Worm (Caenorhabditis elegans) whole organism, L4 larva: ENCODE results near the gene fmo-4.

ENCODE experiments used
- F26F4.8 ChIP-seq: fragments of 200-800 bp; sonication (Bioruptor generic); conservative IDR thresholded peaks from 2 replicates; pipeline ENCODE4 v1.3.6; 2022; ENCODE audit warnings: missing genetic modification characterization, missing compliant biosample characterization
- R02D3.7 ChIP-seq: fragments of 150-350 bp; sonication (generic microtip); optimal IDR thresholded peaks from 3 replicates; lab custom pipeline; 2014; ENCODE audit warnings: missing biosample characterization, missing genetic modification characterization
- T20F7.1 ChIP-seq: fragments of 200-800 bp; sonication (Bioruptor generic); optimal IDR thresholded peaks from 2 replicates; lab custom pipeline; 2018; ENCODE audit warnings: mild to moderate bottlenecking, missing genetic modification characterization, missing compliant biosample characterization
- ZK546.5 ChIP-seq, 2 experiments: sonication (generic microtip); optimal IDR thresholded peaks; 2 replicates each; lab custom pipeline; 2017; ENCODE audit warnings: missing biosample characterization in 2 of 2, missing genetic modification characterization in 2 of 2
- ama-1 ChIP-seq: fragments of 150-350 bp; optimal IDR thresholded peaks from 2 replicates; lab custom pipeline; 2014; ENCODE audit warnings: inconsistent platforms, mixed read lengths
- arid-1 ChIP-seq: fragments of 200-800 bp; sonication (Bioruptor generic); conservative IDR thresholded peaks from 2 replicates; pipeline ENCODE4 v1.3.6; 2022; ENCODE audit warnings: missing genetic modification reagents, missing genetic modification characterization, missing compliant biosample characterization
- ces-1 ChIP-seq: fragments of 150-350 bp; sonication (generic microtip); optimal IDR thresholded peaks from 4 replicates; lab custom pipeline; 2014; ENCODE audit warnings: missing biosample characterization, missing genetic modification reagents, missing genetic modification characterization
- cey-2 ChIP-seq: sonication (generic microtip); optimal IDR thresholded peaks from 3 replicates; lab custom pipeline; 2017; ENCODE audit warnings: missing genetic modification characterization, mild to moderate bottlenecking, missing compliant biosample characterization, antibody characterized with exemption, borderline replicate concordance; ENCODE audit not compliant: insufficient read depth
- ctbp-1 ChIP-seq: fragments of 200-800 bp; sonication (Bioruptor generic); IDR thresholded peaks from 2 replicates; pipeline ENCODE4 v1.3.6; 2022; ENCODE audit warnings: missing genetic modification reagents, missing genetic modification characterization, missing compliant biosample characterization
- daf-12 ChIP-seq: fragments of 150-350 bp; optimal IDR thresholded peaks from 2 replicates; lab custom pipeline; 2014; ENCODE audit warnings: missing biosample characterization, missing genetic modification reagents, missing genetic modification characterization
- daf-16 ChIP-seq, 3 experiments: sonication (generic microtip); optimal IDR thresholded peaks; 2 replicates each; lab custom pipeline; 2016 to 2017; ENCODE audit warnings: missing genetic modification characterization in 3 of 3, missing genetic modification reagents in 3 of 3, mild to moderate bottlenecking in 2 of 3, missing compliant biosample characterization in 2 of 3, missing biosample characterization in 1 of 3, moderate library complexity in 1 of 3
- dmd-6 ChIP-seq: fragments of 200-800 bp; sonication (Bioruptor generic); IDR thresholded peaks from 2 replicates; pipeline ENCODE4 v1.3.6; 2022; ENCODE audit warnings: missing genetic modification reagents, missing genetic modification characterization, missing compliant biosample characterization
- dmd-8 ChIP-seq: fragments of 200-800 bp; sonication (Bioruptor generic); IDR thresholded peaks from 2 replicates; pipeline ENCODE4 v1.3.6; 2022; ENCODE audit warnings: missing genetic modification characterization, missing compliant biosample characterization
- dmd-9 ChIP-seq: fragments of 200-800 bp; sonication (Bioruptor generic); IDR thresholded peaks from 2 replicates; pipeline ENCODE4 v1.3.6; 2022; ENCODE audit warnings: missing genetic modification reagents, missing genetic modification characterization, missing compliant biosample characterization
- dpl-1 ChIP-seq: fragments of 150-350 bp; optimal IDR thresholded peaks from 2 replicates; lab custom pipeline; 2014; ENCODE audit warnings: missing biosample characterization, missing genetic modification reagents, missing genetic modification characterization
- dve-1 ChIP-seq: sonication (generic microtip); optimal IDR thresholded peaks from 2 replicates; lab custom pipeline; 2017; ENCODE audit warnings: antibody characterized with exemption, mild to moderate bottlenecking, missing genetic modification characterization, missing compliant biosample characterization; ENCODE audit not compliant: insufficient read depth
- egl-43 ChIP-seq: fragments of 200-800 bp; sonication (Bioruptor generic); IDR thresholded peaks from 2 replicates; pipeline ENCODE4 v1.3.6; 2022; ENCODE audit warnings: missing genetic modification reagents, missing genetic modification characterization, missing compliant biosample characterization
- fkh-10 ChIP-seq: fragments of 150-350 bp; optimal IDR thresholded peaks from 2 replicates; lab custom pipeline; 2014; ENCODE audit warnings: missing biosample characterization, missing genetic modification reagents, missing genetic modification characterization
- gei-8 ChIP-seq: fragments of 200-800 bp; sonication (Bioruptor generic); optimal IDR thresholded peaks from 2 replicates; lab custom pipeline; 2018; ENCODE audit warnings: mild to moderate bottlenecking, missing genetic modification characterization, missing compliant biosample characterization
- hlh-30 ChIP-seq: sonication (generic microtip); optimal IDR thresholded peaks from 2 replicates; lab custom pipeline; 2017; ENCODE audit warnings: antibody characterized with exemption, mild to moderate bottlenecking, missing genetic modification characterization, missing compliant biosample characterization; ENCODE audit not compliant: insufficient read depth
- hmg-1.1 ChIP-seq: fragments of 200-800 bp; sonication (Bioruptor generic); IDR thresholded peaks from 2 replicates; pipeline ENCODE4 v1.3.6; 2022; ENCODE audit warnings: missing genetic modification reagents, missing genetic modification characterization, missing compliant biosample characterization
- jun-1 ChIP-seq: fragments of 150-350 bp; optimal IDR thresholded peaks from 2 replicates; lab custom pipeline; 2014; ENCODE audit warnings: missing biosample characterization, missing genetic modification reagents, missing genetic modification characterization
- lin-1 ChIP-seq: fragments of 200-800 bp; sonication (Bioruptor generic); IDR thresholded peaks from 2 replicates; pipeline ENCODE4 v1.3.6; 2022; ENCODE audit warnings: missing genetic modification reagents, missing genetic modification characterization, missing compliant biosample characterization
- lin-13 ChIP-seq: fragments of 150-350 bp; optimal IDR thresholded peaks from 2 replicates; lab custom pipeline; 2014; ENCODE audit warnings: missing biosample characterization, missing genetic modification reagents, missing genetic modification characterization
- lin-15B ChIP-seq: fragments of 150-350 bp; sonication (generic microtip); optimal IDR thresholded peaks from 3 replicates; lab custom pipeline; 2014; ENCODE audit warnings: missing biosample characterization, missing genetic modification characterization
- lsy-2 ChIP-seq, 2 experiments: fragments of 150-350 bp in 1 of 2; sonication (generic microtip) in 1 of 2; optimal IDR thresholded peaks; 2 replicates each; lab custom pipeline; 2014 to 2017; ENCODE audit warnings: missing biosample characterization in 2 of 2, missing genetic modification characterization in 2 of 2
- madf-5 ChIP-seq, 2 experiments: fragments of 200-800 bp; sonication (Bioruptor generic); IDR thresholded peaks; 2 replicates each; pipeline ENCODE4 v1.3.6; 2022; ENCODE audit warnings: missing compliant biosample characterization in 2 of 2, missing genetic modification characterization in 2 of 2
- mdt-29 ChIP-seq: fragments of 200-800 bp; sonication (Bioruptor generic); IDR thresholded peaks from 2 replicates; pipeline ENCODE4 v1.3.6; 2022; ENCODE audit warnings: missing genetic modification reagents, missing genetic modification characterization, missing compliant biosample characterization
- mes-2 ChIP-seq: sonication (generic microtip); optimal IDR thresholded peaks from 2 replicates; lab custom pipeline; 2016; ENCODE audit warnings: missing genotype, mild to moderate bottlenecking, missing genetic modification characterization, missing compliant biosample characterization; ENCODE audit not compliant: poor library complexity, severe bottlenecking
- mxl-2 ChIP-seq: fragments of 200-800 bp; sonication (Bioruptor generic); conservative IDR thresholded peaks from 2 replicates; pipeline ENCODE4 v1.3.6; 2022; ENCODE audit warnings: missing genetic modification reagents, missing genetic modification characterization, missing compliant biosample characterization
- mxl-3 ChIP-seq: fragments of 200-800 bp; sonication (Bioruptor generic); optimal IDR thresholded peaks from 2 replicates; lab custom pipeline; 2018; ENCODE audit warnings: mild to moderate bottlenecking, missing genetic modification characterization, missing compliant biosample characterization
- nhr-111 ChIP-seq: fragments of 200-800 bp; sonication (Bioruptor generic); optimal IDR thresholded peaks from 2 replicates; lab custom pipeline; 2018; ENCODE audit warnings: mild to moderate bottlenecking, missing genetic modification characterization, missing compliant biosample characterization
- nhr-237 ChIP-seq: sonication (generic microtip); optimal IDR thresholded peaks from 2 replicates; lab custom pipeline; 2017; ENCODE audit warnings: missing biosample characterization, missing genetic modification characterization
- nhr-28 ChIP-seq: fragments of 150-350 bp; optimal IDR thresholded peaks from 2 replicates; lab custom pipeline; 2014; ENCODE audit warnings: missing biosample characterization, missing genetic modification characterization
- nhr-41 ChIP-seq: fragments of 200-800 bp; sonication (Bioruptor generic); IDR thresholded peaks from 2 replicates; pipeline ENCODE4 v1.3.6; 2022; ENCODE audit warnings: missing genetic modification reagents, missing genetic modification characterization, missing compliant biosample characterization
- nhr-42 ChIP-seq: fragments of 200-800 bp; sonication (Bioruptor generic); IDR thresholded peaks from 2 replicates; pipeline ENCODE4 v1.3.6; 2022; ENCODE audit warnings: missing genetic modification characterization, missing compliant biosample characterization
- nhr-76 ChIP-seq: fragments of 150-350 bp; optimal IDR thresholded peaks from 2 replicates; lab custom pipeline; 2014; ENCODE audit warnings: missing biosample characterization, missing genetic modification characterization
- nhr-77 ChIP-seq: fragments of 150-350 bp; optimal IDR thresholded peaks from 2 replicates; lab custom pipeline; 2014; ENCODE audit warnings: missing biosample characterization, missing genetic modification characterization
- pha-4 ChIP-seq, 2 experiments: fragments of 150-350 bp in 1 of 2; fragments of 200-800 bp in 1 of 2; sonication (Bioruptor generic) in 1 of 2; IDR thresholded peaks in 1 of 2; optimal IDR thresholded peaks in 1 of 2; 2 replicates each; pipeline versions ENCODE4 v1.3.6 to Lab custom; 2014 to 2022; ENCODE audit warnings: missing genetic modification characterization in 2 of 2, missing genetic modification reagents in 2 of 2, missing biosample characterization in 1 of 2, missing compliant biosample characterization in 1 of 2
- php-3 ChIP-seq: fragments of 200-800 bp; sonication (Bioruptor generic); IDR thresholded peaks from 2 replicates; pipeline ENCODE4 v1.3.6; 2022; ENCODE audit warnings: missing genetic modification reagents, missing genetic modification characterization, missing compliant biosample characterization
- rbr-2 ChIP-seq: sonication (generic microtip); optimal IDR thresholded peaks from 2 replicates; lab custom pipeline; 2016; ENCODE audit warnings: missing genotype, missing genetic modification characterization, missing compliant biosample characterization
- saeg-2 ChIP-seq: fragments of 200-800 bp; sonication (Bioruptor generic); IDR thresholded peaks from 2 replicates; pipeline ENCODE4 v1.3.6; 2022; ENCODE audit warnings: missing genetic modification reagents, missing genetic modification characterization, missing compliant biosample characterization
- sdz-12 ChIP-seq: fragments of 200-800 bp; sonication (Bioruptor generic); optimal IDR thresholded peaks from 2 replicates; lab custom pipeline; 2018; ENCODE audit warnings: mild to moderate bottlenecking, missing genetic modification characterization, missing compliant biosample characterization
- spr-1 ChIP-seq: sonication (generic microtip); optimal IDR thresholded peaks from 2 replicates; lab custom pipeline; 2016; ENCODE audit warnings: mild to moderate bottlenecking, missing genetic modification characterization, missing compliant biosample characterization
- tra-1 ChIP-seq: fragments of 200-800 bp; sonication (Bioruptor generic); IDR thresholded peaks from 2 replicates; pipeline ENCODE4 v1.3.6; 2022; ENCODE audit warnings: missing genetic modification reagents, missing genetic modification characterization, missing compliant biosample characterization
- unc-62 ChIP-seq, 3 experiments: fragments of 150-350 bp in 1 of 3; sonication (generic microtip); optimal IDR thresholded peaks in 2 of 3; peaks in 1 of 3; 1 replicate in 1 of 3; 2 replicates in 2 of 3; lab custom pipeline; 2014 to 2017; ENCODE audit warnings: missing biosample characterization in 3 of 3, missing genetic modification characterization in 3 of 3, missing genetic modification reagents in 3 of 3, missing genotype in 1 of 3
- zfp-3 ChIP-seq: fragments of 200-800 bp; sonication (Bioruptor generic); conservative IDR thresholded peaks from 2 replicates; pipeline ENCODE4 v1.3.6; 2022; ENCODE audit warnings: missing genetic modification reagents, missing genetic modification characterization, missing compliant biosample characterization
- ztf-11 ChIP-seq: fragments of 150-350 bp; optimal IDR thresholded peaks from 2 replicates; lab custom pipeline; 2014; ENCODE audit warnings: missing biosample characterization, missing genetic modification characterization

Gene fmo-4

DNA sequence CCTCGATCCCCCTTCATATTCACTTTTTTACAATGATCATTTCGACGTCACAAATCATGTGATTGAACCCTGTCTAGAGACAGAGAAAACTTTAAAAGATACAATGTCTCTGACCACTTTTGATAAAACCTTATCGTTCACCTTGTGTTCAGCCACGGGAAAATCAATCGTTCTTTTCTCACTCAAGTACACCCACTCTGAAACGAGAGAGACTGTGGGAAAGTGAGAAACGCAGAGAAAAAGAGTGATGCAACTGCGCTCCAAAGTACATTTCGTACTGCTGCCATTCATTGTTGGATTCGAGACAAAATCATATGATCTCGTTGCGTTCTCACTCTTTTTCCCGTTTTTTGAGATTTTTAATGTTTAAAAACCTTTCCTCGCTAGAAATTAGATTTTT, 41.3 kb downstream of the fmo-4 start (continued):
- TF ChIP-seq cey-2 (tag; lab: Kevin White, UChicago) (peak; percentile 17), nhr-28 (tag; lab: Kevin White, UChicago) (peak; percentile 95), ctbp-1 (GFP tag; lab: Robert Waterston, UW) (0 out of 2 replicates have a peak, but pooled peaks have one; percentile 48), tra-1 (peak; percentile 58; the same call in 1 of the 2 replicates), fkh-10 (GFP tag; lab: Kevin White, UChicago) (peak; percentile 53), sdz-12 (GFP tag; lab: Kevin White, UChicago) (no peak), daf-16 (GFP tag; optimal IDR thresholded peaks at IDR 0.05; lab: Kevin White, UChicago) (peak in 1 of 2 experiments; percentile 33), daf-16 (tag; optimal IDR thresholded peaks at IDR 0.05; lab: Kevin White, UChicago) (peak; percentile 69), daf-12 (no peak), mxl-3 (peak; percentile 75), lin-13 (GFP tag; lab: Kevin White, UChicago) (peak; percentile 29), lsy-2 (tag; optimal IDR thresholded peaks at IDR 0.05; lab: Kevin White, UChicago) (peak; percentile 45 to 91), arid-1 (GFP tag; lab: Robert Waterston, UW) (peak; percentile 66), nhr-42 (GFP tag; lab: Robert Waterston, UW) (0 out of 2 replicates have a peak, but pooled peaks have one; percentile 65), dmd-8 (GFP tag; lab: Robert Waterston, UW) (no peak), nhr-77 (tag; lab: Kevin White, UChicago) (peak; percentile 89), hmg-1.1 (GFP tag; lab: Robert Waterston, UW) (peak; percentile 77), ces-1 (GFP tag; lab: Kevin White, UChicago) (no peak), madf-5 (GFP tag; IDR thresholded peaks at IDR 0.05; lab: Robert Waterston, UW) (no peak), mdt-29 (peak; percentile 83), spr-1 (peak; percentile 69), php-3 (GFP tag; lab: Robert Waterston, UW) (peak; percentile 69), dmd-6 (peak; percentile 88), ama-1 (lab: Kevin White, UChicago) (peak; percentile 83), hlh-30 (tag; lab: Kevin White, UChicago) (peak; percentile 99), lin-1 (GFP tag; lab: Robert Waterston, UW) (peak; percentile 54; the same call in 1 of the 2 replicates), ZK546.5 (tag; optimal IDR thresholded peaks at IDR 0.05; lab: Kevin White, UChicago) (no peak), ztf-11 (tag; lab: Kevin White, UChicago) (no peak), dpl-1 (GFP tag; lab: Kevin White, UChicago) (peak; percentile 84), egl-43 (no peak), nhr-237 (tag; lab: Kevin White, UChicago) (no peak), dve-1 (tag; lab: Kevin White, UChicago) (peak; percentile 99), nhr-76 (tag; lab: Kevin White, UChicago) (peak; percentile 70), lin-15B (peak; percentile 47), gei-8 (GFP tag; lab: Kevin White, UChicago) (no peak), mes-2 (tag; lab: Kevin White, UChicago) (peak; percentile 82), R02D3.7 (tag; lab: Kevin White, UChicago) (no peak), T20F7.1 (GFP tag; lab: Kevin White, UChicago) (peak; percentile 83), saeg-2 (GFP tag; lab: Robert Waterston, UW) (peak; percentile 71; the same call in 1 of the 2 replicates), zfp-3 (peak; percentile 53; the same call in 1 of the 2 replicates), mxl-2 (no peak), nhr-41 (GFP tag; lab: Robert Waterston, UW) (peak; percentile 80; the same call in 1 of the 2 replicates), jun-1 (tag; lab: Kevin White, UChicago) (peak; percentile 17), dmd-9 (GFP tag; lab: Robert Waterston, UW) (no peak), unc-62 (GFP tag; optimal IDR thresholded peaks at IDR 0.05 in 1 of 2; lab: Kevin White, UChicago) (peak in 1 of 2 experiments; percentile 80), unc-62 (tag; optimal IDR thresholded peaks at IDR 0.05; lab: Kevin White, UChicago) (no peak), nhr-111 (no peak), pha-4 (GFP tag; IDR thresholded peaks at IDR 0.05; lab: Robert Waterston, UW) (peak; percentile 66), pha-4 (tag; optimal IDR thresholded peaks at IDR 0.05; lab: Kevin White, UChicago) (peak; percentile 3), F26F4.8 (GFP tag; lab: Robert Waterston, UW) (no peak), rbr-2 (tag; lab: Kevin White, UChicago) (peak; percentile 78)
